Worm (Caenorhabditis elegans) whole organism, early embryonic: ENCODE measurements around the gene M195.2.

ENCODE experiments used
- B0310.2 ChIP-seq: sonication (generic microtip); optimal IDR thresholded peaks from 2 replicates; lab custom pipeline; 2016; ENCODE audit warnings: mild to moderate bottlenecking, missing genetic modification characterization, missing compliant biosample characterization
- ama-1 ChIP-seq: fragments of 150-350 bp; optimal IDR thresholded peaks from 2 replicates; lab custom pipeline; 2014
- ets-7 ChIP-seq: sonication (generic microtip); optimal IDR thresholded peaks from 2 replicates; lab custom pipeline; 2016; ENCODE audit warnings: missing genotype, missing genetic modification characterization, missing compliant biosample characterization
- flt-1 ChIP-seq: fragments of 200-800 bp; sonication (Bioruptor generic); IDR thresholded peaks from 2 replicates; pipeline ENCODE4 v1.3.6; 2022; ENCODE audit warnings: missing genetic modification characterization, missing compliant biosample characterization
- hmbx-1 ChIP-seq: sonication (generic microtip); optimal IDR thresholded peaks from 2 replicates; lab custom pipeline; 2016; ENCODE audit warnings: mild to moderate bottlenecking, missing genetic modification characterization, missing compliant biosample characterization
- hmg-4 ChIP-seq: fragments of 200-800 bp; sonication (Bioruptor generic); optimal IDR thresholded peaks from 2 replicates; lab custom pipeline; 2018; ENCODE audit warnings: mild to moderate bottlenecking, missing genetic modification characterization, missing compliant biosample characterization
- pes-1 ChIP-seq: fragments of 200-800 bp; sonication (Bioruptor generic); IDR thresholded peaks from 2 replicates; pipeline ENCODE4 v1.3.6; 2022; ENCODE audit warnings: missing genetic modification reagents, missing genetic modification characterization, missing compliant biosample characterization
- scrt-1 ChIP-seq: fragments of 200-800 bp; sonication (Bioruptor generic); IDR thresholded peaks from 2 replicates; pipeline ENCODE4 v1.3.6; 2022; ENCODE audit warnings: missing genetic modification characterization, missing compliant biosample characterization
- sea-1 ChIP-seq: fragments of 200-800 bp; sonication (Bioruptor generic); conservative IDR thresholded peaks from 2 replicates; pipeline ENCODE4 v1.3.6; 2022; ENCODE audit warnings: missing genetic modification characterization, missing compliant biosample characterization
- tbx-11 ChIP-seq: fragments of 200-800 bp; sonication (Bioruptor generic); IDR thresholded peaks from 2 replicates; pipeline ENCODE4 v1.3.6; 2022; ENCODE audit warnings: missing genetic modification characterization, missing compliant biosample characterization
- tra-4 ChIP-seq: sonication (generic microtip); optimal IDR thresholded peaks from 2 replicates; lab custom pipeline; 2017; ENCODE audit warnings: missing genetic modification characterization, missing compliant biosample characterization

- TF ChIP-seq pes-1 (GFP tag; lab: Robert Waterston, UW): no peak
- no peak for TF ChIP-seq tra-4 (tag; lab: Kevin White, UChicago)
- TF ChIP-seq flt-1: no peak
- TF ChIP-seq tbx-11 (GFP tag; lab: Robert Waterston, UW): no peak
- no peak for TF ChIP-seq hmg-4 (GFP tag; lab: Kevin White, UChicago)
- no peak for TF ChIP-seq B0310.2 (tag; lab: Kevin White, UChicago)
- no peak for TF ChIP-seq ets-7 (tag; lab: Kevin White, UChicago)
- TF ChIP-seq ama-1: no peak
- no peak for TF ChIP-seq hmbx-1
- TF ChIP-seq sea-1: no peak
- no peak for TF ChIP-seq scrt-1
These were observed 19.6 kb downstream of the M195.2 start for ce11 chrII:8380188-8380587.
